Worm (Caenorhabditis elegans) whole organism, L1 larva: ENCODE results near the gene nspg-3.

Experiments used
- C16A3.4 ChIP-seq: fragments of 150-350 bp; optimal IDR thresholded peaks from 2 replicates; lab custom pipeline; 2014; ENCODE audit warnings: missing biosample characterization, missing genetic modification characterization
- blmp-1 ChIP-seq: fragments of 150-350 bp; optimal IDR thresholded peaks from 2 replicates; lab custom pipeline; 2014; ENCODE audit warnings: missing biosample characterization, missing genetic modification characterization
- ceh-8 ChIP-seq: fragments of 200-800 bp; sonication (Bioruptor generic); optimal IDR thresholded peaks from 2 replicates; lab custom pipeline; 2018; ENCODE audit warnings: mild to moderate bottlenecking, missing genetic modification characterization, moderate library complexity, missing compliant biosample characterization
- ceh-82 ChIP-seq, 3 experiments: fragments of 150-350 bp in 1 of 3; sonication (generic microtip) in 2 of 3; optimal IDR thresholded peaks; 2 replicates each; lab custom pipeline; 2014 to 2017; ENCODE audit warnings: missing biosample characterization in 3 of 3, missing genetic modification characterization in 3 of 3
- ceh-88 ChIP-seq: fragments of 200-800 bp; sonication (Bioruptor generic); IDR thresholded peaks from 2 replicates; pipeline ENCODE4 v1.3.6; 2022; ENCODE audit warnings: missing genetic modification characterization, missing compliant biosample characterization
- ceh-90 ChIP-seq: sonication (generic microtip); optimal IDR thresholded peaks from 2 replicates; lab custom pipeline; 2016; ENCODE audit warnings: missing genetic modification characterization, missing compliant biosample characterization
- efl-1 ChIP-seq, 4 experiments: fragments of 150-350 bp; optimal IDR thresholded peaks in 3 of 4; peaks in 1 of 4; 1 replicate in 1 of 4; 2 replicates in 3 of 4; lab custom pipeline; 2014; ENCODE audit warnings: missing biosample characterization in 2 of 4, missing genetic modification characterization in 2 of 4, missing genetic modification reagents in 2 of 4
- egl-13 ChIP-seq: sonication (generic microtip); optimal IDR thresholded peaks from 2 replicates; lab custom pipeline; 2016; ENCODE audit warnings: missing genotype, missing genetic modification reagents, missing genetic modification characterization, missing compliant biosample characterization
- egl-27 ChIP-seq, 2 experiments: fragments of 150-350 bp in 1 of 2; sonication (generic microtip); optimal IDR thresholded peaks; 3 replicates each; lab custom pipeline; 2017 to 2018; ENCODE audit warnings: missing biosample characterization in 2 of 2, missing genetic modification characterization in 2 of 2, missing genetic modification reagents in 2 of 2
- elt-2 ChIP-seq: sonication (generic microtip); optimal IDR thresholded peaks from 2 replicates; lab custom pipeline; 2016; ENCODE audit warnings: missing genetic modification characterization, mild to moderate bottlenecking, inconsistent platforms, missing compliant biosample characterization, missing genetic modification reagents
- elt-3 ChIP-seq, 6 experiments: fragments of 150-350 bp in 1 of 6; sonication (generic microtip); optimal IDR thresholded peaks; 2 replicates each; lab custom pipeline; 2017 to 2018; ENCODE audit warnings: missing biosample characterization in 6 of 6, missing genetic modification characterization in 6 of 6, inconsistent platforms in 1 of 6
- fkh-10 ChIP-seq: sonication (generic microtip); optimal IDR thresholded peaks from 2 replicates; lab custom pipeline; 2017; ENCODE audit warnings: missing biosample characterization, missing genetic modification reagents, missing genetic modification characterization
- fkh-4 ChIP-seq: sonication (generic microtip); optimal IDR thresholded peaks from 2 replicates; lab custom pipeline; 2016; ENCODE audit warnings: missing compliant biosample characterization, missing genetic modification characterization, borderline replicate concordance
- fos-1 ChIP-seq: fragments of 150-350 bp; optimal IDR thresholded peaks from 2 replicates; lab custom pipeline; 2014; ENCODE audit warnings: missing biosample characterization, missing genetic modification characterization
- hlh-17 ChIP-seq: fragments of 200-800 bp; sonication (Bioruptor generic); optimal IDR thresholded peaks from 2 replicates; lab custom pipeline; 2018; ENCODE audit warnings: missing genetic modification characterization, mild to moderate bottlenecking, missing compliant biosample characterization, moderate library complexity, borderline replicate concordance
- hlh-4 ChIP-seq: sonication (generic microtip); optimal IDR thresholded peaks from 2 replicates; lab custom pipeline; 2016; ENCODE audit warnings: mild to moderate bottlenecking, missing genetic modification characterization, missing compliant biosample characterization
- hpl-2 ChIP-seq: fragments of 150-350 bp; optimal IDR thresholded peaks from 2 replicates; lab custom pipeline; 2014; ENCODE audit warnings: missing biosample characterization, missing genetic modification reagents, missing genetic modification characterization
- irx-1 ChIP-seq: sonication (generic microtip); optimal IDR thresholded peaks from 2 replicates; lab custom pipeline; 2016; ENCODE audit warnings: missing genetic modification characterization, missing compliant biosample characterization
- lin-14 ChIP-seq: fragments of 200-800 bp; sonication (Bioruptor generic); optimal IDR thresholded peaks from 2 replicates; lab custom pipeline; 2018; ENCODE audit warnings: mild to moderate bottlenecking, missing genetic modification characterization, moderate library complexity, missing compliant biosample characterization
- lin-15B ChIP-seq: fragments of 150-350 bp; sonication (generic microtip); optimal IDR thresholded peaks from 3 replicates; lab custom pipeline; 2014; ENCODE audit warnings: missing biosample characterization, missing genetic modification characterization
- lin-35 ChIP-seq, 2 experiments: fragments of 150-350 bp; optimal IDR thresholded peaks; 2 replicates each; lab custom pipeline; 2014; ENCODE audit warnings: missing biosample characterization in 2 of 2, missing genetic modification characterization in 2 of 2, missing genetic modification reagents in 2 of 2
- lir-3 ChIP-seq: sonication (generic microtip); optimal IDR thresholded peaks from 2 replicates; lab custom pipeline; 2016; ENCODE audit warnings: mild to moderate bottlenecking, missing genetic modification characterization, moderate library complexity, missing compliant biosample characterization; ENCODE audit not compliant: poor library complexity
- mab-9 ChIP-seq: fragments of 200-800 bp; sonication (Bioruptor generic); IDR thresholded peaks from 2 replicates; pipeline ENCODE4 v1.3.6; 2022; ENCODE audit warnings: missing genetic modification reagents, missing genetic modification characterization, missing compliant biosample characterization
- mep-1 ChIP-seq: fragments of 150-350 bp; optimal IDR thresholded peaks from 2 replicates; lab custom pipeline; 2014; ENCODE audit warnings: missing biosample characterization, missing genetic modification characterization
- nhr-11 ChIP-seq: fragments of 150-350 bp; optimal IDR thresholded peaks from 2 replicates; lab custom pipeline; 2014; ENCODE audit warnings: missing biosample characterization, missing genetic modification characterization
- nhr-19 ChIP-seq: fragments of 200-800 bp; sonication (Bioruptor generic); conservative IDR thresholded peaks from 2 replicates; pipeline ENCODE4 v1.3.6; 2022; ENCODE audit warnings: missing genetic modification characterization, missing compliant biosample characterization
- nhr-20 ChIP-seq: sonication (generic microtip); optimal IDR thresholded peaks from 2 replicates; lab custom pipeline; 2016; ENCODE audit warnings: mild to moderate bottlenecking, missing genetic modification characterization, missing compliant biosample characterization
- nhr-47 ChIP-seq: sonication (generic microtip); optimal IDR thresholded peaks from 2 replicates; lab custom pipeline; 2016; ENCODE audit warnings: mild to moderate bottlenecking, missing genetic modification characterization, moderate library complexity, missing compliant biosample characterization
- nhr-71 ChIP-seq: sonication (generic microtip); optimal IDR thresholded peaks from 2 replicates; lab custom pipeline; 2016; ENCODE audit warnings: mild to moderate bottlenecking, missing genetic modification characterization, moderate library complexity, missing compliant biosample characterization
- nhr-76 ChIP-seq: sonication (generic microtip); optimal IDR thresholded peaks from 2 replicates; lab custom pipeline; 2017; ENCODE audit warnings: missing biosample characterization, missing genetic modification characterization
- nhr-85 ChIP-seq: sonication (generic microtip); peaks from one replicate; lab custom pipeline; 2016; ENCODE audit warnings: missing genetic modification characterization, inconsistent platforms, missing compliant biosample characterization
- nhr-90 ChIP-seq: sonication (generic microtip); optimal IDR thresholded peaks from 2 replicates; lab custom pipeline; 2016; ENCODE audit warnings: mild to moderate bottlenecking, missing genetic modification characterization, missing compliant biosample characterization; ENCODE audit not compliant: poor library complexity
- pax-3 ChIP-seq: fragments of 200-800 bp; sonication (Bioruptor generic); optimal IDR thresholded peaks from 2 replicates; lab custom pipeline; 2018; ENCODE audit warnings: mild to moderate bottlenecking, missing genetic modification characterization, moderate library complexity, missing compliant biosample characterization
- pqm-1 ChIP-seq: sonication (generic microtip); optimal IDR thresholded peaks from 3 replicates; lab custom pipeline; 2017; ENCODE audit warnings: missing biosample characterization, missing genetic modification characterization
- rnt-1 ChIP-seq: sonication (generic microtip); optimal IDR thresholded peaks from 2 replicates; lab custom pipeline; 2016; ENCODE audit warnings: mild to moderate bottlenecking, missing genetic modification characterization, moderate library complexity, missing compliant biosample characterization
- skn-1 ChIP-seq: fragments of 150-350 bp; optimal IDR thresholded peaks from 2 replicates; lab custom pipeline; 2014; ENCODE audit warnings: missing biosample characterization, missing genetic modification characterization
- snpc-4 ChIP-seq: fragments of 150-350 bp; optimal IDR thresholded peaks from 2 replicates; lab custom pipeline; 2014; ENCODE audit warnings: missing biosample characterization, missing genetic modification characterization
- sptf-1 ChIP-seq: fragments of 150-350 bp; optimal IDR thresholded peaks from 2 replicates; lab custom pipeline; 2014; ENCODE audit warnings: missing biosample characterization, missing genetic modification characterization
- swsn-7 ChIP-seq: sonication (generic microtip); optimal IDR thresholded peaks from 2 replicates; lab custom pipeline; 2016; ENCODE audit warnings: missing genetic modification characterization, missing compliant biosample characterization
- unc-30 ChIP-seq: sonication (generic microtip); optimal IDR thresholded peaks from 2 replicates; lab custom pipeline; 2017; ENCODE audit warnings: missing biosample characterization, missing genetic modification characterization
- xbp-1 ChIP-seq: sonication (generic microtip); optimal IDR thresholded peaks from 2 replicates; lab custom pipeline; 2016; ENCODE audit warnings: missing genetic modification characterization, missing compliant biosample characterization
- ztf-11 ChIP-seq, 2 experiments: sonication (generic microtip); optimal IDR thresholded peaks; 2 replicates each; lab custom pipeline; 2016 to 2017; ENCODE audit warnings: missing genetic modification characterization in 2 of 2, missing biosample characterization in 1 of 2, missing compliant biosample characterization in 1 of 2
- ztf-4 ChIP-seq: fragments of 150-350 bp; optimal IDR thresholded peaks from 2 replicates; lab custom pipeline; 2014; ENCODE audit warnings: missing biosample characterization, missing genetic modification characterization

Gene nspg-3

ce11 chrII:6097441-6097840 is 5.9 kb downstream of the nspg-3 start, which contains the start of the genes tpp-2 and rbbp-5 (continued):
- TF ChIP-seq swsn-7 (tag; lab: Kevin White, UChicago) (peak; percentile 60), egl-27 (tag; optimal IDR thresholded peaks at IDR 0.05; lab: Kevin White, UChicago) (no peak), lin-15B (peak; percentile 6), ceh-82 (tag; optimal IDR thresholded peaks at IDR 0.05; lab: Kevin White, UChicago) (peak; percentile 33 to 52 (median 42)), elt-2 (tag; lab: Kevin White, UChicago) (no peak), pqm-1 (tag; lab: Kevin White, UChicago) (no peak), skn-1 (tag; lab: Kevin White, UChicago) (peak; percentile 72), lin-35 (GFP tag; optimal IDR thresholded peaks at IDR 0.05; lab: Kevin White, UChicago) (peak; percentile 60 to 71), efl-1 (optimal IDR thresholded peaks at IDR 0.05; lab: Kevin White, UChicago) (peak; percentile 70 to 75), efl-1 (GFP tag; optimal IDR thresholded peaks at IDR 0.05 in 1 of 2; lab: Kevin White, UChicago) (peak; percentile 71 to 96), xbp-1 (tag; lab: Kevin White, UChicago) (peak; percentile 66), hlh-17 (no peak), nhr-11 (tag; lab: Kevin White, UChicago) (no peak), fkh-4 (tag; lab: Kevin White, UChicago) (peak; percentile 66), snpc-4 (no peak), nhr-85 (tag; lab: Kevin White, UChicago) (peak; percentile 82), ztf-4 (tag; lab: Kevin White, UChicago) (no peak), ceh-88 (GFP tag; lab: Robert Waterston, UW) (no peak), fkh-10 (GFP tag; lab: Kevin White, UChicago) (no peak), mep-1 (tag; lab: Kevin White, UChicago) (peak; percentile 42), nhr-19 (GFP tag; lab: Robert Waterston, UW) (peak; percentile 59), egl-13 (tag; lab: Kevin White, UChicago) (peak; percentile 42), nhr-90 (tag; lab: Kevin White, UChicago) (peak; percentile 73), ceh-90 (peak; percentile 80), pax-3 (tag; lab: Kevin White, UChicago) (peak; percentile 45), rnt-1 (peak; percentile 94), lin-14 (GFP tag; lab: Kevin White, UChicago) (peak; percentile 76), nhr-20 (tag; lab: Kevin White, UChicago) (peak; percentile 66), C16A3.4 (tag; lab: Kevin White, UChicago) (peak; percentile 32), sptf-1 (no peak), blmp-1 (tag; lab: Kevin White, UChicago) (peak; percentile 56), elt-3 (tag; optimal IDR thresholded peaks at IDR 0.05; lab: Kevin White, UChicago) (peak in 1 of 6 experiments; percentile 0), irx-1 (peak; percentile 58), unc-30 (tag; lab: Kevin White, UChicago) (no peak), lir-3 (tag; lab: Kevin White, UChicago) (peak; percentile 89), ceh-8 (GFP tag; lab: Kevin White, UChicago) (no peak), nhr-47 (tag; lab: Kevin White, UChicago) (no peak), mab-9 (GFP tag; lab: Robert Waterston, UW) (0 out of 2 replicates have a peak, but pooled peaks have one; percentile 33)

- TF ChIP-seq efl-1 (optimal IDR thresholded peaks at IDR 0.05; lab: Kevin White, UChicago) (no peak), efl-1 (GFP tag; optimal IDR thresholded peaks at IDR 0.05 in 1 of 2; lab: Kevin White, UChicago) (no peak), skn-1 (tag; lab: Kevin White, UChicago) (no peak), fos-1 (tag; lab: Kevin White, UChicago) (no peak), nhr-20 (tag; lab: Kevin White, UChicago) (no peak), ztf-11 (tag; optimal IDR thresholded peaks at IDR 0.05; lab: Kevin White, UChicago) (no peak), nhr-76 (tag; lab: Kevin White, UChicago) (no peak), nhr-71 (tag; lab: Kevin White, UChicago) (no peak), ceh-82 (tag; optimal IDR thresholded peaks at IDR 0.05; lab: Kevin White, UChicago) (no peak), hpl-2 (GFP tag; lab: Kevin White, UChicago) (no peak), ceh-8 (GFP tag; lab: Kevin White, UChicago) (no peak), elt-2 (tag; lab: Kevin White, UChicago) (no peak), hlh-4 (no peak)
- TF ChIP-seq, all 84 proteins: peak for 0
Observed at ce11 chrII:6099500-6099899, 7.9 kb downstream of the nspg-3 start, which contains the start of gene rgs-3. rgs-3 (plus strand) TSS chrII:6099800.
